Worm (Caenorhabditis elegans) whole organism, young adult: Measurements from ENCODE around the gene T28A8.5.

ENCODE experiments used
- B0261.1 ChIP-seq: sonication (generic microtip); optimal IDR thresholded peaks from 2 replicates; lab custom pipeline; 2016; ENCODE audit warnings: mild to moderate bottlenecking, missing genetic modification characterization, moderate library complexity, missing compliant biosample characterization
- B0336.3 ChIP-seq: fragments of 200-800 bp; sonication (Bioruptor generic); IDR thresholded peaks from 2 replicates; pipeline ENCODE4 v1.3.6; 2022; ENCODE audit warnings: missing genetic modification characterization, missing compliant biosample characterization
- C06A6.2 ChIP-seq: fragments of 200-800 bp; sonication (Bioruptor generic); conservative IDR thresholded peaks from 2 replicates; pipeline ENCODE4 v1.3.6; 2022; ENCODE audit warnings: missing genetic modification characterization, missing compliant biosample characterization
- C17E4.6 ChIP-seq: fragments of 200-800 bp; sonication (Bioruptor generic); IDR thresholded peaks from 2 replicates; pipeline ENCODE4 v1.3.6; 2022; ENCODE audit warnings: missing genetic modification reagents, missing genetic modification characterization, missing compliant biosample characterization
- D2030.7 ChIP-seq: fragments of 200-800 bp; sonication (Bioruptor generic); IDR thresholded peaks from 2 replicates; pipeline ENCODE4 v1.3.6; 2022; ENCODE audit warnings: missing genetic modification reagents, missing genetic modification characterization, missing compliant biosample characterization
- F22D6.2 ChIP-seq: sonication (generic microtip); optimal IDR thresholded peaks from 2 replicates; lab custom pipeline; 2016; ENCODE audit warnings: mild to moderate bottlenecking, missing genetic modification characterization, missing compliant biosample characterization
- F57A8.1 ChIP-seq: fragments of 200-800 bp; sonication (Bioruptor generic); optimal IDR thresholded peaks from 2 replicates; lab custom pipeline; 2018; ENCODE audit warnings: mild to moderate bottlenecking, missing genetic modification characterization, moderate library complexity, missing compliant biosample characterization
- Y56A3A.18 ChIP-seq: fragments of 200-800 bp; sonication (Bioruptor generic); IDR thresholded peaks from 2 replicates; pipeline ENCODE4 v1.3.6; 2022; ENCODE audit warnings: missing genetic modification reagents, missing genetic modification characterization, missing compliant biosample characterization
- Y79H2A.3 ChIP-seq: fragments of 200-800 bp; sonication (Bioruptor generic); conservative IDR thresholded peaks from 2 replicates; pipeline ENCODE4 v1.3.6; 2022; ENCODE audit warnings: missing genetic modification reagents, missing genetic modification characterization, missing compliant biosample characterization
- ama-1 ChIP-seq, 3 experiments: fragments of 150-350 bp in 1 of 3; sonication (generic microtip) in 2 of 3; optimal IDR thresholded peaks; 2 replicates each; lab custom pipeline; 2014 to 2018; ENCODE audit warnings: missing biosample characterization in 2 of 3, missing genetic modification characterization in 2 of 3, missing genetic modification reagents in 2 of 3
- aptf-2 ChIP-seq: fragments of 200-800 bp; sonication (Bioruptor generic); conservative IDR thresholded peaks from 2 replicates; pipeline ENCODE4 v1.3.6; 2022; ENCODE audit warnings: missing genetic modification reagents, missing genetic modification characterization, missing compliant biosample characterization
- atf-7 ChIP-seq: sonication (generic microtip); optimal IDR thresholded peaks from 2 replicates; lab custom pipeline; 2017; ENCODE audit warnings: mild to moderate bottlenecking, missing genetic modification characterization, missing compliant biosample characterization
- ccch-3 ChIP-seq: fragments of 200-800 bp; sonication (Bioruptor generic); optimal IDR thresholded peaks from 2 replicates; lab custom pipeline; 2018; ENCODE audit warnings: mild to moderate bottlenecking, missing genetic modification characterization, missing compliant biosample characterization
- cebp-2 ChIP-seq: fragments of 200-800 bp; sonication (Bioruptor generic); IDR thresholded peaks from 2 replicates; pipeline ENCODE4 v1.3.6; 2022; ENCODE audit warnings: missing genetic modification characterization, missing compliant biosample characterization
- ceh-27 ChIP-seq: fragments of 200-800 bp; sonication (Bioruptor generic); optimal IDR thresholded peaks from 2 replicates; lab custom pipeline; 2018; ENCODE audit warnings: mild to moderate bottlenecking, missing genetic modification characterization, moderate library complexity, missing compliant biosample characterization
- ceh-40 ChIP-seq: fragments of 200-800 bp; sonication (Bioruptor generic); IDR thresholded peaks from 2 replicates; pipeline ENCODE4 v1.3.6; 2022; ENCODE audit warnings: missing genetic modification characterization, missing compliant biosample characterization
- chd-7 ChIP-seq: sonication (generic microtip); optimal IDR thresholded peaks from 2 replicates; lab custom pipeline; 2016; ENCODE audit warnings: mild to moderate bottlenecking, missing genetic modification characterization, moderate library complexity, missing compliant biosample characterization
- die-1 ChIP-seq: sonication (generic microtip); optimal IDR thresholded peaks from 2 replicates; lab custom pipeline; 2016; ENCODE audit warnings: missing genotype, mild to moderate bottlenecking, missing genetic modification characterization, missing compliant biosample characterization
- dox-1 ChIP-seq: fragments of 200-800 bp; sonication (Bioruptor generic); IDR thresholded peaks from 2 replicates; pipeline ENCODE4 v1.3.6; 2022; ENCODE audit warnings: missing genetic modification reagents, missing genetic modification characterization, missing compliant biosample characterization
- dpff-1 ChIP-seq: sonication (generic microtip); optimal IDR thresholded peaks from 2 replicates; lab custom pipeline; 2017; ENCODE audit warnings: mild to moderate bottlenecking, missing genetic modification characterization, missing compliant biosample characterization
- efl-1 ChIP-seq: fragments of 150-350 bp; optimal IDR thresholded peaks from 2 replicates; lab custom pipeline; 2014; ENCODE audit warnings: missing biosample characterization, missing genetic modification reagents, missing genetic modification characterization
- fkh-3 ChIP-seq: sonication (generic microtip); optimal IDR thresholded peaks from 2 replicates; lab custom pipeline; 2016; ENCODE audit warnings: mild to moderate bottlenecking, missing genetic modification characterization, missing compliant biosample characterization
- gei-17 ChIP-seq: fragments of 200-800 bp; sonication (Bioruptor generic); optimal IDR thresholded peaks from 2 replicates; lab custom pipeline; 2018; ENCODE audit warnings: mild to moderate bottlenecking, missing genetic modification characterization, missing compliant biosample characterization
- hlh-26 ChIP-seq: fragments of 200-800 bp; sonication (Bioruptor generic); conservative IDR thresholded peaks from 2 replicates; pipeline ENCODE4 v1.3.6; 2022; ENCODE audit warnings: missing genetic modification reagents, missing genetic modification characterization, missing compliant biosample characterization
- lag-1 ChIP-seq: fragments of 200-800 bp; sonication (Bioruptor generic); IDR thresholded peaks from 2 replicates; pipeline ENCODE4 v1.3.6; 2022; ENCODE audit warnings: missing genetic modification reagents, missing genetic modification characterization, missing compliant biosample characterization
- lin-35 ChIP-seq, 3 experiments: fragments of 150-350 bp in 2 of 3; sonication (generic microtip) in 1 of 3; optimal IDR thresholded peaks; 2 replicates each; lab custom pipeline; 2014 to 2018; ENCODE audit warnings: missing biosample characterization in 3 of 3, missing genetic modification characterization in 3 of 3, missing genetic modification reagents in 3 of 3
- lir-1 ChIP-seq: fragments of 200-800 bp; sonication (Bioruptor generic); conservative IDR thresholded peaks from 2 replicates; pipeline ENCODE4 v1.3.6; 2022; ENCODE audit warnings: missing genetic modification reagents, missing genetic modification characterization, missing compliant biosample characterization
- lsy-27 ChIP-seq: sonication (generic microtip); optimal IDR thresholded peaks from 2 replicates; lab custom pipeline; 2017; ENCODE audit warnings: missing genetic modification characterization, mild to moderate bottlenecking, missing compliant biosample characterization, antibody characterized with exemption, missing genotype, borderline replicate concordance; ENCODE audit not compliant: insufficient read depth
- madf-6 ChIP-seq: fragments of 200-800 bp; sonication (Bioruptor generic); IDR thresholded peaks from 2 replicates; pipeline ENCODE4 v1.3.6; 2022; ENCODE audit warnings: missing genetic modification reagents, missing genetic modification characterization, missing compliant biosample characterization
- madf-8 ChIP-seq: fragments of 200-800 bp; sonication (Bioruptor generic); conservative IDR thresholded peaks from 2 replicates; pipeline ENCODE4 v1.3.6; 2022; ENCODE audit warnings: missing genetic modification reagents, missing genetic modification characterization, missing compliant biosample characterization
- mcd-1 ChIP-seq: fragments of 200-800 bp; sonication (Bioruptor generic); IDR thresholded peaks from 2 replicates; pipeline ENCODE4 v1.3.6; 2022; ENCODE audit warnings: missing genetic modification reagents, missing genetic modification characterization, missing compliant biosample characterization
- mel-28 ChIP-seq: sonication (generic microtip); optimal IDR thresholded peaks from 2 replicates; lab custom pipeline; 2016; ENCODE audit warnings: borderline replicate concordance, mild to moderate bottlenecking, missing genetic modification characterization, missing compliant biosample characterization
- mes-4 ChIP-seq: sonication (generic microtip); optimal IDR thresholded peaks from 2 replicates; lab custom pipeline; 2016; ENCODE audit warnings: missing genotype, missing genetic modification characterization, missing compliant biosample characterization
- mxl-1 ChIP-seq: sonication (generic microtip); optimal IDR thresholded peaks from 2 replicates; lab custom pipeline; 2016; ENCODE audit warnings: missing genetic modification characterization, missing compliant biosample characterization
- nfya-1 ChIP-seq: sonication (generic microtip); optimal IDR thresholded peaks from 2 replicates; lab custom pipeline; 2017; ENCODE audit warnings: antibody characterized with exemption, missing compliant biosample characterization, missing genetic modification characterization, borderline replicate concordance; ENCODE audit not compliant: insufficient read depth
- nfyb-1 ChIP-seq: fragments of 200-800 bp; sonication (Bioruptor generic); IDR thresholded peaks from 2 replicates; pipeline ENCODE4 v1.3.6; 2022; ENCODE audit warnings: missing genetic modification reagents, missing genetic modification characterization, missing compliant biosample characterization
- rec-8 ChIP-seq, 2 experiments: sonication (generic microtip); optimal IDR thresholded peaks; 2 replicates each; lab custom pipeline; 2016; ENCODE audit warnings: mild to moderate bottlenecking in 2 of 2, missing genetic modification characterization in 2 of 2, missing genetic modification reagents in 2 of 2, missing genotype in 2 of 2, missing biosample characterization in 1 of 2, missing compliant biosample characterization in 1 of 2, moderate library complexity in 1 of 2
- repo-1 ChIP-seq: sonication (generic microtip); optimal IDR thresholded peaks from 2 replicates; lab custom pipeline; 2017; ENCODE audit warnings: mild to moderate bottlenecking, missing genetic modification characterization, missing compliant biosample characterization
- rpc-1 ChIP-seq, 2 experiments: fragments of 150-350 bp in 1 of 2; sonication (generic microtip) in 1 of 2; optimal IDR thresholded peaks; 2 replicates each; lab custom pipeline; 2014 to 2018; ENCODE audit warnings: missing biosample characterization in 1 of 2, missing genetic modification characterization in 1 of 2, missing genetic modification reagents in 1 of 2, missing genotype in 1 of 2
- sea-2 ChIP-seq: fragments of 200-800 bp; sonication (Bioruptor generic); IDR thresholded peaks from 2 replicates; pipeline ENCODE4 v1.3.6; 2022; ENCODE audit warnings: missing genetic modification characterization, missing compliant biosample characterization
- sptf-2 ChIP-seq: fragments of 200-800 bp; sonication (Bioruptor generic); optimal IDR thresholded peaks from 2 replicates; lab custom pipeline; 2018; ENCODE audit warnings: mild to moderate bottlenecking, missing genetic modification characterization, missing compliant biosample characterization
- zfh-2 ChIP-seq: fragments of 200-800 bp; sonication (Bioruptor generic); conservative IDR thresholded peaks from 2 replicates; pipeline ENCODE4 v1.3.6; 2022; ENCODE audit warnings: missing genetic modification reagents, missing genetic modification characterization, missing compliant biosample characterization
- ztf-18 ChIP-seq: sonication (generic microtip); optimal IDR thresholded peaks from 2 replicates; lab custom pipeline; 2016; ENCODE audit warnings: missing genotype, mild to moderate bottlenecking, missing genetic modification characterization, missing compliant biosample characterization
- ztf-22 ChIP-seq: fragments of 200-800 bp; sonication (Bioruptor generic); optimal IDR thresholded peaks from 2 replicates; lab custom pipeline; 2018; ENCODE audit warnings: mild to moderate bottlenecking, missing genetic modification characterization, moderate library complexity, missing compliant biosample characterization
- ztf-25 ChIP-seq: fragments of 200-800 bp; sonication (Bioruptor generic); IDR thresholded peaks from 2 replicates; pipeline ENCODE4 v1.3.6; 2022; ENCODE audit warnings: missing genetic modification reagents, missing genetic modification characterization, missing compliant biosample characterization
- ztf-28 ChIP-seq: fragments of 200-800 bp; sonication (Bioruptor generic); IDR thresholded peaks from 2 replicates; pipeline ENCODE4 v1.3.6; 2022; ENCODE audit warnings: missing genetic modification reagents, missing genetic modification characterization, missing compliant biosample characterization

Gene T28A8.5

ce11 chrIII:13544593-13544992 is 43.2 kb downstream of the T28A8.5 start (continued):
- peak; percentile 74 for TF ChIP-seq dox-1 (GFP tag; lab: Robert Waterston, UW)
- no peak for TF ChIP-seq lag-1 (GFP tag; lab: Robert Waterston, UW)
- peak; percentile 20 for TF ChIP-seq chd-7 (tag; lab: Kevin White, UChicago)
- TF ChIP-seq cebp-2 (GFP tag; lab: Robert Waterston, UW), result no peak
- TF ChIP-seq zfh-2, result no peak

- TF ChIP-seq C17E4.6, result no peak
- no peak for TF ChIP-seq ztf-18 (tag; lab: Kevin White, UChicago)
- no peak for TF ChIP-seq ceh-27
- TF ChIP-seq Y79H2A.3, result no peak
- no peak for TF ChIP-seq fkh-3
- TF ChIP-seq rpc-1 (optimal IDR thresholded peaks at IDR 0.05; lab: Kevin White, UChicago), result no peak
- no peak for TF ChIP-seq rpc-1 (tag; optimal IDR thresholded peaks at IDR 0.05; lab: Kevin White, UChicago)
- no peak for TF ChIP-seq sea-2 (GFP tag; lab: Robert Waterston, UW)
- no peak for TF ChIP-seq mes-4 (tag; lab: Kevin White, UChicago)
- no peak for TF ChIP-seq hlh-26 (GFP tag; lab: Robert Waterston, UW)
- no peak for TF ChIP-seq mel-28 (tag; lab: Kevin White, UChicago)
- TF ChIP-seq Y56A3A.18 (GFP tag; lab: Robert Waterston, UW), result peak; percentile 32; the same call in 1 of the 2 replicates
- TF ChIP-seq gei-17 (GFP tag; lab: Kevin White, UChicago), result no peak
- no peak for TF ChIP-seq ztf-22 (GFP tag; lab: Kevin White, UChicago)
- TF ChIP-seq cebp-2 (GFP tag; lab: Robert Waterston, UW), result no peak
- TF ChIP-seq repo-1, result peak; percentile 57
- TF ChIP-seq ceh-40, result no peak
- TF ChIP-seq efl-1, result no peak
- peak; percentile 48; the same call in 1 of the 2 replicates for TF ChIP-seq B0336.3 (GFP tag; lab: Robert Waterston, UW)
- TF ChIP-seq B0261.1 (tag; lab: Kevin White, UChicago), result no peak
- TF ChIP-seq rec-8 (tag; optimal IDR thresholded peaks at IDR 0.05; lab: Kevin White, UChicago), result no peak
- TF ChIP-seq aptf-2 (GFP tag; lab: Robert Waterston, UW), result no peak
- no peak for TF ChIP-seq zfh-2
- no peak for TF ChIP-seq ztf-28
- TF ChIP-seq dox-1 (GFP tag; lab: Robert Waterston, UW), result 0 out of 2 replicates have a peak, but pooled peaks have one; percentile 8
- no peak for TF ChIP-seq madf-8 (GFP tag; lab: Robert Waterston, UW)
- no peak for TF ChIP-seq mxl-1 (tag; lab: Kevin White, UChicago)
- peak; percentile 22 for TF ChIP-seq atf-7 (tag; lab: Kevin White, UChicago)
- no peak for TF ChIP-seq mcd-1
- TF ChIP-seq D2030.7 (GFP tag; lab: Robert Waterston, UW), result no peak
- no peak for TF ChIP-seq F22D6.2 (tag; lab: Kevin White, UChicago)
- no peak for TF ChIP-seq sptf-2 (GFP tag; lab: Kevin White, UChicago)
- TF ChIP-seq nfya-1 (tag; lab: Kevin White, UChicago), result no peak
- no peak for TF ChIP-seq lin-35 (GFP tag; optimal IDR thresholded peaks at IDR 0.05; lab: Kevin White, UChicago)
- no peak for TF ChIP-seq dpff-1 (tag; lab: Kevin White, UChicago)
- peak; percentile 64 for TF ChIP-seq nfyb-1
- TF ChIP-seq lsy-27 (tag; lab: Kevin White, UChicago), result no peak
- TF ChIP-seq madf-6 (GFP tag; lab: Robert Waterston, UW), result no peak
- peak; percentile 13 for TF ChIP-seq ama-1 (optimal IDR thresholded peaks at IDR 0.05; lab: Kevin White, UChicago)
- no peak for TF ChIP-seq ama-1 (GFP tag; optimal IDR thresholded peaks at IDR 0.05; lab: Kevin White, UChicago)
- 0 out of 2 replicates have a peak, but pooled peaks have one; percentile 47 for TF ChIP-seq ztf-25 (GFP tag; lab: Robert Waterston, UW)
- no peak for TF ChIP-seq ccch-3 (GFP tag; lab: Kevin White, UChicago)
- no peak for TF ChIP-seq C06A6.2 (GFP tag; lab: Robert Waterston, UW)
- TF ChIP-seq die-1 (tag; lab: Kevin White, UChicago), result no peak
- no peak for TF ChIP-seq lir-1 (GFP tag; lab: Robert Waterston, UW)
- no peak for TF ChIP-seq F57A8.1 (GFP tag; lab: Kevin White, UChicago)
Observed at ce11 chrIII:13546537-13546936, 45.1 kb downstream of the T28A8.5 start, which contains the start of gene Y76A2B.4. Y76A2B.4 (minus strand) TSS chrIII:13546777.
